Worm (Caenorhabditis elegans): Measurements from ENCODE around the gene nol-10.

The nol-10 gene

DNA sequence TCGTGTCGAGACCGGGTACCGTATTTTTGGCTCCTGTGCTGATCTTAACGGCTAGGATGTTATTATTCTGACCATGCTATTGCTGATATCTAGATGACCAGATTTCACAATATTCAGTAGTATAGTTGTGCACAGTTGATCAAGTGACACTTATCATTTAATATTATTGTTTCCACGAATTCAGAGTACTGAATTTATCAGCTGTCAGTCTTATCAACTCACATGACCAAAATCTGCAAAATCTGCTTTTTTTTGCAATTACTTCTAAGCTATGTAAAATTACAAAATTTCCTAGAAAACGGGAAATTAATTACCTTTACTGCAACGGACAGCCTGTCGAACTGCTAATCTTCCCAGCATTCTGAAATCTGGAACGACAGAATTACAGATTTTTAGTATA lies 30.0 kb upstream of the nol-10 start, which contains the start of gene pam-1:
pam-1 (minus strand) TSS at position 368 of the 400 bp plus-strand sequence.
- no peak for TF ChIP-seq gmeb-1 (tag; optimal IDR thresholded peaks at IDR 0.05)

ce11 chrIV:7551254-7551653 lies 29.1 kb upstream of the nol-10 start:
- TF ChIP-seq fos-1 (tag; optimal IDR thresholded peaks at IDR 0.05) = no peak
- TF ChIP-seq crh-2 (tag; optimal IDR thresholded peaks at IDR 0.05) = no peak
- no peak for TF ChIP-seq nhr-23 (tag; optimal IDR thresholded peaks at IDR 0.05)
- no peak for TF ChIP-seq unc-62 (GFP tag; optimal IDR thresholded peaks at IDR 0.05)
- no peak for TF ChIP-seq elt-1 (tag; optimal IDR thresholded peaks at IDR 0.05)
- TF ChIP-seq zag-1 (tag; optimal IDR thresholded peaks at IDR 0.05) = no peak
- no peak for TF ChIP-seq alr-1 (tag; optimal IDR thresholded peaks at IDR 0.05)
- no peak for TF ChIP-seq mdl-1 (tag; optimal IDR thresholded peaks at IDR 0.05)
- TF ChIP-seq blmp-1 (tag; optimal IDR thresholded peaks at IDR 0.05; ENCODE audit: insufficient read depth) = no peak
- no peak for TF ChIP-seq lin-13 (GFP tag; optimal IDR thresholded peaks at IDR 0.05)
- no peak for TF ChIP-seq lin-39 (tag; optimal IDR thresholded peaks at IDR 0.05)
- TF ChIP-seq nhr-10 (tag; optimal IDR thresholded peaks at IDR 0.05) = no peak
- no peak for TF ChIP-seq sma-9 (GFP tag; optimal IDR thresholded peaks at IDR 0.05)
- TF ChIP-seq sma-9 (tag; optimal IDR thresholded peaks at IDR 0.05) = no peak
- no peak for TF ChIP-seq mbf-1 (tag; optimal IDR thresholded peaks at IDR 0.05)
- no peak for TF ChIP-seq nhr-25 (tag; optimal IDR thresholded peaks at IDR 0.05)
- no peak for TF ChIP-seq ztf-11 (tag; optimal IDR thresholded peaks at IDR 0.05)
- TF ChIP-seq skn-1 (tag; optimal IDR thresholded peaks at IDR 0.05) = no peak
- TF ChIP-seq lin-11 (tag; optimal IDR thresholded peaks at IDR 0.05) = no peak

- TF ChIP-seq unc-39 (tag; optimal IDR thresholded peaks at IDR 0.05) = no peak
- no peak for TF ChIP-seq mdl-1 (tag; optimal IDR thresholded peaks at IDR 0.05)
- TF ChIP-seq nhr-237 (tag; optimal IDR thresholded peaks at IDR 0.05) = no peak
- TF ChIP-seq nhr-10 (tag; optimal IDR thresholded peaks at IDR 0.05) = no peak
- no peak for TF ChIP-seq ceh-82 (tag; optimal IDR thresholded peaks at IDR 0.05)
- TF ChIP-seq unc-55 (GFP tag; optimal IDR thresholded peaks at IDR 0.05) = no peak
- TF ChIP-seq aly-2 (tag; optimal IDR thresholded peaks at IDR 0.05) = no peak
- TF ChIP-seq elt-1 (tag; optimal IDR thresholded peaks at IDR 0.05) = no peak
- TF ChIP-seq R02D3.7 (tag; optimal IDR thresholded peaks at IDR 0.05) = no peak
- no peak for TF ChIP-seq nhr-11 (tag; optimal IDR thresholded peaks at IDR 0.05)
- no peak for TF ChIP-seq blmp-1 (tag; optimal IDR thresholded peaks at IDR 0.05; ENCODE audit: insufficient read depth)
- no peak for TF ChIP-seq fos-1 (tag; optimal IDR thresholded peaks at IDR 0.05)
- no peak for TF ChIP-seq sma-3 (GFP tag; optimal IDR thresholded peaks at IDR 0.05)
- TF ChIP-seq peb-1 (tag; optimal IDR thresholded peaks at IDR 0.05) = no peak
- TF ChIP-seq ztf-1 (GFP tag; conservative IDR thresholded peaks at IDR 0.05) = no peak
- no peak for TF ChIP-seq mbf-1 (tag; optimal IDR thresholded peaks at IDR 0.05)
- no peak for TF ChIP-seq ZK546.5 (tag; optimal IDR thresholded peaks at IDR 0.05)
- no peak for TF ChIP-seq lin-39 (tag; optimal IDR thresholded peaks at IDR 0.05)
- TF ChIP-seq ceh-16 (tag; optimal IDR thresholded peaks at IDR 0.05) = no peak
- TF ChIP-seq Y55F3AM.14 (GFP tag; optimal IDR thresholded peaks at IDR 0.05) = no peak
Observed at ce11 chrIV:7552100-7552499, 28.3 kb upstream of the nol-10 start.

ce11 chrIV:7552958-7553553 lies 27.3 kb upstream of the nol-10 start, which contains the start of gene dif-1:
TSS of gene dif-1 (minus strand) at chrIV:7553008.
- TF ChIP-seq lsy-2 (tag; optimal IDR thresholded peaks at IDR 0.05) (peak in 1 of 2 experiments; percentile 63), C34F6.9 (tag; optimal IDR thresholded peaks at IDR 0.05) (peak; percentile 41), sma-9 (GFP tag; optimal IDR thresholded peaks at IDR 0.05) (peak; percentile 47), sma-9 (tag; optimal IDR thresholded peaks at IDR 0.05) (no peak), blmp-1 (tag; optimal IDR thresholded peaks at IDR 0.05; ENCODE audit: insufficient read depth) (no peak), lin-11 (tag; optimal IDR thresholded peaks at IDR 0.05) (no peak), R02D3.7 (tag; optimal IDR thresholded peaks at IDR 0.05) (no peak), crh-2 (tag; optimal IDR thresholded peaks at IDR 0.05) (peak; percentile 76), nhr-129 (tag; optimal IDR thresholded peaks at IDR 0.05) (peak; percentile 56), nhr-21 (tag; optimal IDR thresholded peaks at IDR 0.05) (peak; percentile 58), F13H6.1 (tag; optimal IDR thresholded peaks at IDR 0.05) (peak; percentile 53), peb-1 (tag; optimal IDR thresholded peaks at IDR 0.05) (no peak), sma-3 (GFP tag; optimal IDR thresholded peaks at IDR 0.05) (peak; percentile 14), sem-4 (tag; optimal IDR thresholded peaks at IDR 0.05) (peak; percentile 39), ama-1 (optimal IDR thresholded peaks at IDR 0.05) (no peak), fos-1 (tag; optimal IDR thresholded peaks at IDR 0.05) (peak; percentile 51), alr-1 (tag; optimal IDR thresholded peaks at IDR 0.05) (no peak), gmeb-1 (tag; optimal IDR thresholded peaks at IDR 0.05) (peak; percentile 43), Y55F3AM.14 (GFP tag; optimal IDR thresholded peaks at IDR 0.05) (no peak), nhr-77 (tag; optimal IDR thresholded peaks at IDR 0.05) (no peak)
